Worm (Caenorhabditis elegans): ENCODE results near the gene F33A8.4.

DNA sequence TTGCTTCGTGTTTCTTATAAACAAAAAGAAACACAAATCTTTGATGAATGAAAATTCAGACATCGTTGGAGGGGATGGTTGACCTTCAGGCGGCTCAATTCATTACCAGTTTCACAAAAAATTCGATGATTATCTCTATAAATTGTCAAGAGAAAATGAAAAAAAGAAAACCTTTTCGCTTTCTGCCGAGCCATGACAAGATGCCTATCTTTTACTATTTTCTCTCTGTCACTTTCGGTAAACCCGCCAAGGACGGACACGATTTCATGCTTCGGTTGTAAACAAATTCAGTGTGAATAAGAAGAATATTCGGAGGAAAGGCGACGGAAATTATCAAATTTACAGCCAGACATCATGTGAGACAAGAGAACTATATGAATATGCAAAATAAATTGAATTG lies 28.1 kb downstream of the F33A8.4 start:
- TF ChIP-seq dao-5 (tag; optimal IDR thresholded peaks at IDR 0.05) = no peak
- TF ChIP-seq him-1 (tag; optimal IDR thresholded peaks at IDR 0.05) = no peak

All from whole organism, L4/young adult.